Fruit fly (Drosophila melanogaster) whole organism, embryonic: ENCODE measurements around the gene CG14100.

ENCODE experiments used
- Aef1 ChIP-seq: fragments of 200-800 bp; sonication (Bioruptor generic); IDR thresholded peaks from 3 replicates; pipeline ENCODE4 v1.3.6; 2022; ENCODE audit warnings: missing biosample characterization, missing genetic modification characterization
- CG10366 ChIP-seq: fragments of 200-800 bp; sonication (Bioruptor generic); IDR thresholded peaks from 2 replicates; pipeline ENCODE4 v1.3.6; 2022; ENCODE audit warnings: missing biosample characterization, missing genetic modification characterization
- CG11695 ChIP-seq: fragments of 200-800 bp; sonication (Bioruptor generic); IDR thresholded peaks from 3 replicates; pipeline ENCODE4 v1.3.6; 2022; ENCODE audit warnings: missing biosample characterization, missing genetic modification characterization
- CG11696 ChIP-seq: fragments of 200-800 bp; sonication (Bioruptor generic); IDR thresholded peaks from 2 replicates; pipeline ENCODE4 v1.3.6; 2022; ENCODE audit warnings: missing biosample characterization, missing genetic modification characterization
- CG12071 ChIP-seq: fragments of 200-800 bp; sonication (Bioruptor generic); optimal IDR thresholded peaks from 3 replicates; lab custom pipeline; 2018; ENCODE audit warnings: missing biosample characterization, mild to moderate bottlenecking, missing genetic modification characterization
- CG12391 ChIP-seq: fragments of 200-800 bp; sonication (Bioruptor generic); optimal IDR thresholded peaks from 3 replicates; lab custom pipeline; 2018; ENCODE audit warnings: missing biosample characterization, mild to moderate bottlenecking, missing genetic modification characterization, moderate library complexity
- CG12942 ChIP-seq: fragments of 200-800 bp; sonication (Bioruptor generic); optimal IDR thresholded peaks from 3 replicates; lab custom pipeline; 2016; ENCODE audit warnings: missing biosample characterization, missing genetic modification characterization
- CG13123 ChIP-seq: fragments of 200-800 bp; sonication (Bioruptor generic); optimal IDR thresholded peaks from 2 replicates; lab custom pipeline; 2016; ENCODE audit warnings: missing biosample characterization, missing genetic modification characterization
- CG15514 ChIP-seq: fragments of 200-800 bp; sonication (Bioruptor generic); optimal IDR thresholded peaks from 3 replicates; lab custom pipeline; 2017; ENCODE audit warnings: missing biosample characterization, missing genetic modification characterization, mild to moderate bottlenecking, moderate library complexity, missing genetic modification reagents
- CG1603 ChIP-seq: fragments of 200-800 bp; sonication (Bioruptor generic); optimal IDR thresholded peaks from 2 replicates; lab custom pipeline; 2019; ENCODE audit warnings: missing biosample characterization, mild to moderate bottlenecking, missing genetic modification characterization, moderate library complexity
- CG17361 ChIP-seq: fragments of 200-800 bp; sonication (Bioruptor generic); IDR thresholded peaks from 3 replicates; pipeline ENCODE4 v1.3.6; 2022; ENCODE audit warnings: missing biosample characterization, missing genetic modification characterization
- CG17912 ChIP-seq: fragments of 200-800 bp; sonication (Bioruptor generic); optimal IDR thresholded peaks from 2 replicates; lab custom pipeline; 2018; ENCODE audit warnings: missing biosample characterization, mild to moderate bottlenecking, missing genetic modification characterization
- CG18011 ChIP-seq: fragments of 200-800 bp; sonication (Bioruptor generic); optimal IDR thresholded peaks from 2 replicates; lab custom pipeline; 2017; ENCODE audit warnings: missing biosample characterization, missing genetic modification characterization, mild to moderate bottlenecking, moderate library complexity, missing genotype
- CG1832 ChIP-seq: fragments of 200-800 bp; sonication (Bioruptor generic); optimal IDR thresholded peaks from 2 replicates; lab custom pipeline; 2017; ENCODE audit warnings: missing biosample characterization, mild to moderate bottlenecking, missing genetic modification characterization, inconsistent platforms
- CG2712 ChIP-seq: fragments of 200-800 bp; optimal IDR thresholded peaks from 3 replicates; lab custom pipeline; 2019; ENCODE audit warnings: missing biosample characterization, mild to moderate bottlenecking, missing genetic modification characterization, moderate library complexity
- CG2889 ChIP-seq: fragments of 200-800 bp; sonication (Bioruptor generic); IDR thresholded peaks from 3 replicates; pipeline ENCODE4 v1.3.6; 2022; ENCODE audit warnings: missing biosample characterization, missing genetic modification characterization
- CG30431 ChIP-seq: fragments of 200-800 bp; sonication (Bioruptor generic); optimal IDR thresholded peaks from 2 replicates; lab custom pipeline; 2017; ENCODE audit warnings: missing biosample characterization, missing genetic modification characterization
- CG31365 ChIP-seq: fragments of 200-800 bp; sonication (Bioruptor generic); optimal IDR thresholded peaks from 2 replicates; lab custom pipeline; 2018; ENCODE audit warnings: missing biosample characterization, mild to moderate bottlenecking, missing genetic modification characterization
- CG42726 ChIP-seq: fragments of 200-800 bp; sonication (Bioruptor generic); IDR thresholded peaks from 2 replicates; pipeline ENCODE4 v1.3.6; 2022; ENCODE audit warnings: missing biosample characterization, missing genetic modification characterization; ENCODE audit not compliant: partially characterized antibody
- CG4328 ChIP-seq: fragments of 200-800 bp; sonication (Bioruptor generic); optimal IDR thresholded peaks from 3 replicates; lab custom pipeline; 2017; ENCODE audit warnings: missing biosample characterization, missing genetic modification reagents, missing genetic modification characterization
- CG4360 ChIP-seq: fragments of 200-800 bp; sonication (Bioruptor generic); IDR thresholded peaks from 2 replicates; pipeline ENCODE4 v1.3.6; 2022; ENCODE audit warnings: missing biosample characterization, missing genetic modification characterization
- CG4707 ChIP-seq: fragments of 200-800 bp; sonication (Bioruptor generic); optimal IDR thresholded peaks from 2 replicates; lab custom pipeline; 2018; ENCODE audit warnings: missing biosample characterization, mild to moderate bottlenecking, missing genetic modification characterization, moderate library complexity
- CG5180 ChIP-seq: fragments of 200-800 bp; sonication (Bioruptor generic); optimal IDR thresholded peaks from 3 replicates; lab custom pipeline; 2017; ENCODE audit warnings: missing biosample characterization, missing genetic modification characterization, mild to moderate bottlenecking, moderate library complexity, missing genetic modification reagents
- CG6254 ChIP-seq: fragments of 200-800 bp; sonication (Bioruptor generic); optimal IDR thresholded peaks from 3 replicates; lab custom pipeline; 2017; ENCODE audit warnings: mild to moderate bottlenecking, missing biosample characterization, missing genetic modification reagents, missing genetic modification characterization
- CG8944 ChIP-seq: fragments of 200-800 bp; sonication (Bioruptor generic); optimal IDR thresholded peaks from 3 replicates; lab custom pipeline; 2016; ENCODE audit warnings: missing biosample characterization, missing genetic modification characterization
- CG9215 ChIP-seq: fragments of 200-800 bp; sonication (Bioruptor generic); IDR thresholded peaks from 2 replicates; pipeline ENCODE4 v1.3.6; 2022; ENCODE audit warnings: missing biosample characterization, missing genetic modification characterization
- CoRest ChIP-seq: fragments of 200-800 bp; sonication (Bioruptor generic); optimal IDR thresholded peaks from 3 replicates; lab custom pipeline; 2018; ENCODE audit warnings: missing biosample characterization, mild to moderate bottlenecking, missing genetic modification characterization, moderate library complexity
- Dbx ChIP-seq: fragments of 200-800 bp; sonication (Bioruptor generic); IDR thresholded peaks from 3 replicates; pipeline ENCODE4 v1.3.6; 2022; ENCODE audit warnings: missing biosample characterization, missing genetic modification characterization
- Dek ChIP-seq: fragments of 200-800 bp; sonication (Bioruptor generic); optimal IDR thresholded peaks from 3 replicates; lab custom pipeline; 2019; ENCODE audit warnings: missing biosample characterization, mild to moderate bottlenecking, missing genetic modification characterization, moderate library complexity
- Doc3 ChIP-seq: fragments of 200-800 bp; sonication (Bioruptor generic); IDR thresholded peaks from 3 replicates; pipeline ENCODE4 v1.3.6; 2022; ENCODE audit warnings: missing biosample characterization, missing genetic modification characterization; ENCODE audit not compliant: partially characterized antibody
- MESR4 ChIP-seq: fragments of 200-800 bp; sonication (Bioruptor generic); optimal IDR thresholded peaks from 2 replicates; lab custom pipeline; 2018; ENCODE audit warnings: missing biosample characterization, mild to moderate bottlenecking, missing genetic modification characterization, moderate library complexity
- Med ChIP-seq: fragments of 200-800 bp; sonication (Bioruptor generic); peaks from one replicate; lab custom pipeline; 2016; ENCODE audit warnings: missing biosample characterization, missing genetic modification characterization, mild to moderate bottlenecking, inconsistent platforms, moderate library complexity
- Rfx ChIP-seq: fragments of 200-800 bp; sonication (Bioruptor generic); IDR thresholded peaks from 2 replicates; pipeline ENCODE4 v1.3.6; 2022; ENCODE audit warnings: missing biosample characterization, missing genetic modification characterization
- Scr ChIP-seq: fragments of 200-800 bp; sonication (Bioruptor generic); IDR thresholded peaks from 2 replicates; pipeline ENCODE4 v1.3.6; 2022; ENCODE audit warnings: missing biosample characterization, missing genetic modification characterization; ENCODE audit not compliant: partially characterized antibody
- ac ChIP-seq: fragments of 200-800 bp; sonication (Bioruptor generic); optimal IDR thresholded peaks from 3 replicates; lab custom pipeline; 2017; ENCODE audit warnings: missing biosample characterization, mild to moderate bottlenecking, missing genetic modification characterization
- al ChIP-seq: fragments of 200-800 bp; sonication (Bioruptor generic); IDR thresholded peaks from 2 replicates; pipeline ENCODE4 v1.3.6; 2022; ENCODE audit warnings: missing biosample characterization, missing genetic modification characterization
- aop ChIP-seq: fragments of 200-800 bp; sonication (Bioruptor generic); IDR thresholded peaks from 2 replicates; pipeline ENCODE4 v1.3.6; 2022; ENCODE audit warnings: missing biosample characterization, missing genetic modification characterization
- ara ChIP-seq: fragments of 200-800 bp; sonication (Bioruptor generic); IDR thresholded peaks from 2 replicates; pipeline ENCODE4 v1.3.6; 2022; ENCODE audit warnings: missing biosample characterization, missing genetic modification characterization
- bsh ChIP-seq, 2 experiments: fragments of 200-800 bp; sonication (Bioruptor generic); optimal IDR thresholded peaks; 2 replicates each; lab custom pipeline; 2017 to 2018; ENCODE audit warnings: mild to moderate bottlenecking in 2 of 2, missing biosample characterization in 2 of 2, missing genetic modification characterization in 2 of 2, moderate library complexity in 1 of 2
- ci ChIP-seq: fragments of 200-800 bp; sonication (Bioruptor generic); IDR thresholded peaks from 3 replicates; pipeline ENCODE4 v1.3.6; 2022; ENCODE audit warnings: missing biosample characterization, missing genetic modification characterization
- da ChIP-seq: fragments of 200-800 bp; sonication (Bioruptor generic); optimal IDR thresholded peaks from 2 replicates; lab custom pipeline; 2016; ENCODE audit warnings: missing biosample characterization, missing genetic modification characterization
- fd3F ChIP-seq: fragments of 200-800 bp; sonication (Bioruptor generic); optimal IDR thresholded peaks from 2 replicates; lab custom pipeline; 2018; ENCODE audit warnings: missing biosample characterization, mild to moderate bottlenecking, missing genetic modification characterization, moderate library complexity
- gcm2 ChIP-seq: fragments of 200-800 bp; sonication (Bioruptor generic); optimal IDR thresholded peaks from 2 replicates; lab custom pipeline; 2016; ENCODE audit warnings: missing biosample characterization, missing genetic modification characterization
- hb ChIP-seq: fragments of 200-800 bp; sonication (Bioruptor generic); IDR thresholded peaks from 3 replicates; pipeline ENCODE4 v1.3.6; 2022; ENCODE audit warnings: missing biosample characterization, missing genetic modification characterization; ENCODE audit not compliant: partially characterized antibody
- kay ChIP-seq: fragments of 200-800 bp; sonication (Bioruptor generic); optimal IDR thresholded peaks from 2 replicates; lab custom pipeline; 2016; ENCODE audit warnings: missing biosample characterization, missing genetic modification characterization
- rib ChIP-seq: fragments of 200-800 bp; sonication (Bioruptor generic); IDR thresholded peaks from 2 replicates; pipeline ENCODE4 v1.3.6; 2022; ENCODE audit warnings: missing biosample characterization, missing genetic modification characterization
- sisA ChIP-seq: fragments of 200-800 bp; sonication (Bioruptor generic); IDR thresholded peaks from 2 replicates; pipeline ENCODE4 v1.3.6; 2022; ENCODE audit warnings: missing biosample characterization, missing genetic modification characterization
- tna ChIP-seq: fragments of 200-800 bp; sonication (Bioruptor generic); IDR thresholded peaks from 2 replicates; pipeline ENCODE4 v1.3.6; 2022; ENCODE audit warnings: missing biosample characterization, missing genetic modification characterization; ENCODE audit not compliant: partially characterized antibody
- zen2 ChIP-seq: fragments of 200-800 bp; sonication (Bioruptor generic); IDR thresholded peaks from 3 replicates; pipeline ENCODE4 v1.3.6; 2022; ENCODE audit warnings: missing biosample characterization, missing genetic modification characterization; ENCODE audit not compliant: partially characterized antibody

The CG14100 gene

DNA sequence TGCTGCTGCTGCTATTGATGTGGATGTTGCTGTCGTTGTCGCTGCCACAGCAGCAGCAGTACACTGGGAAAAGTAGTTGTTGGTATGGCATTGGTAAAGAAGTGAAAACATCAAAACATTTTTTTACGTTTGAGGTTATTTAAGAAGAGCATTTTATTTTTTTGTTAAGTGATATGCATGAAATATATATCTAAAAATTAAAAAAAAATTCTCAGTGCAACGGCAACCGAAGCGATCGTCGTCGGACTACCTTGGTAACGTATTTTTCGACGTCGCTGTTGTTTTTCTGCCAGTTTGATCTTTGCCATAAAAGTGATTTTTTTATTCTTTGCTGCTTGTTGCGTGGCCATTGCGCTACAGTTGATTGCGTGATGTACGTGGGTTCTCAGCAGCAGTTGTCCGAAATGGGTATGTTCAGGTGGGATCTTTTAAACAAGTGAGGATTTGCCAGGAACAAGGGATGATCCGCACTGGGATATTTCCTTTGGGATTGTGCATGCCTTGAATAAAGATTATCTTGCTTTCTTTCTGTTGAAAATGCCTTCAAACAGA lies 29.6 kb downstream of the CG14100 start (continued):
- TF ChIP-seq CG13123 (GFP tag; lab: Kevin White, UChicago), result peak; percentile 91
- peak; percentile 97 for TF ChIP-seq ci (GFP tag; lab: Robert Waterston, UW)
- TF ChIP-seq CG42726 (GFP tag; lab: Robert Waterston, UW), result no peak
- TF ChIP-seq Doc3, result no peak
- peak; percentile 86 for TF ChIP-seq CG1603 (tag; lab: Kevin White, UChicago)
- TF ChIP-seq gcm2, result peak; percentile 91
- peak; percentile 87 for TF ChIP-seq CG9215 (GFP tag; lab: Robert Waterston, UW)
- TF ChIP-seq CG8944 (GFP tag; lab: Kevin White, UChicago), result peak; percentile 89
- no peak for TF ChIP-seq CG1832 (GFP tag; lab: Kevin White, UChicago)
- TF ChIP-seq CG31365 (tag; lab: Kevin White, UChicago), result peak; percentile 65
- TF ChIP-seq CG18011 (GFP tag; lab: Kevin White, UChicago), result peak; percentile 68
- peak; percentile 95 for TF ChIP-seq CG10366 (GFP tag; lab: Robert Waterston, UW)
- TF ChIP-seq fd3F, result peak; percentile 93
- peak; percentile 94 for TF ChIP-seq sisA (GFP tag; lab: Robert Waterston, UW)
- peak; percentile 97 for TF ChIP-seq CG2712
- peak; percentile 91 for TF ChIP-seq CG12942 (GFP tag; lab: Kevin White, UChicago)
- peak; percentile 81 for TF ChIP-seq CG5180 (GFP tag; lab: Kevin White, UChicago)
- peak; percentile 95 for TF ChIP-seq Rfx
- TF ChIP-seq CG11696 (GFP tag; lab: Robert Waterston, UW), result peak; percentile 85; the same call in 1 of the 2 replicates
- no peak for TF ChIP-seq tna (GFP tag; lab: Robert Waterston, UW)
- TF ChIP-seq Dbx (GFP tag; lab: Robert Waterston, UW), result peak; percentile 95
- TF ChIP-seq Scr (GFP tag; lab: Robert Waterston, UW), result no peak
- TF ChIP-seq CG12071 (GFP tag; lab: Kevin White, UChicago), result peak; percentile 87
- TF ChIP-seq CG4707 (GFP tag; lab: Kevin White, UChicago), result peak; percentile 90
- peak; percentile 94 for TF ChIP-seq CG17361
- TF ChIP-seq Dek (tag; lab: Kevin White, UChicago), result peak; percentile 93
- peak; percentile 94 for TF ChIP-seq CG4328 (GFP tag; lab: Kevin White, UChicago)
- TF ChIP-seq kay, result peak; percentile 87
- peak; percentile 92 for TF ChIP-seq CG6254 (GFP tag; lab: Kevin White, UChicago)
- peak; percentile 97 for TF ChIP-seq CG12391 (tag; lab: Kevin White, UChicago)
- TF ChIP-seq bsh (GFP tag; optimal IDR thresholded peaks at IDR 0.05; lab: Kevin White, UChicago), result peak; percentile 95 to 98
- peak; percentile 92 for TF ChIP-seq al (GFP tag; lab: Robert Waterston, UW)
- peak; percentile 91 for TF ChIP-seq CG2889 (GFP tag; lab: Robert Waterston, UW)
- TF ChIP-seq CG11695 (GFP tag; lab: Robert Waterston, UW), result peak; percentile 95
- peak; percentile 67 for TF ChIP-seq da (GFP tag; lab: Kevin White, UChicago)
- TF ChIP-seq aop (GFP tag; lab: Robert Waterston, UW), result peak; percentile 84
- peak; percentile 36 for TF ChIP-seq MESR4
- TF ChIP-seq Med (GFP tag; lab: Kevin White, UChicago), result peak; percentile 98
- TF ChIP-seq CG15514 (GFP tag; lab: Kevin White, UChicago), result peak; percentile 86
- TF ChIP-seq ac (GFP tag; lab: Kevin White, UChicago), result peak; percentile 97
- TF ChIP-seq CoRest (tag; lab: Kevin White, UChicago), result peak; percentile 97
- TF ChIP-seq rib (GFP tag; lab: Robert Waterston, UW), result peak; percentile 93
- TF ChIP-seq zen2, result no peak
- TF ChIP-seq Aef1 (GFP tag; lab: Robert Waterston, UW), result peak; percentile 94
- no peak for TF ChIP-seq hb (GFP tag; lab: Robert Waterston, UW)
- TF ChIP-seq CG17912 (GFP tag; lab: Kevin White, UChicago), result peak; percentile 81
- peak; percentile 97 for TF ChIP-seq ara (GFP tag; lab: Robert Waterston, UW)
- TF ChIP-seq CG4360 (GFP tag; lab: Robert Waterston, UW), result peak; percentile 79
- TF ChIP-seq CG30431 (GFP tag; lab: Kevin White, UChicago), result peak; percentile 96
